Fruit fly (Drosophila melanogaster) whole organism: ENCODE measurements around the gene Clk.

Experiments
- CG8478 ChIP-seq: fragments of >200 bp; optimal IDR thresholded peaks from 2 replicates; lab custom pipeline; 2018; ENCODE audit warnings: inconsistent platforms
- pan ChIP-seq: fragments of >200 bp; optimal IDR thresholded peaks from 2 replicates; lab custom pipeline; 2017
- psq ChIP-seq: fragments of >200 bp; optimal IDR thresholded peaks from 2 replicates; lab custom pipeline; 2017

dm6 chr3L:7790224-7790623 is 14.8 kb upstream of the Clk start:
- no peak for TF ChIP-seq CG8478 (lab: Kevin White, UChicago)
- no peak for TF ChIP-seq pan
- TF ChIP-seq psq (lab: Kevin White, UChicago): no peak
